Fruit fly (Drosophila melanogaster): ENCODE measurements around the gene CG43759.

DNA sequence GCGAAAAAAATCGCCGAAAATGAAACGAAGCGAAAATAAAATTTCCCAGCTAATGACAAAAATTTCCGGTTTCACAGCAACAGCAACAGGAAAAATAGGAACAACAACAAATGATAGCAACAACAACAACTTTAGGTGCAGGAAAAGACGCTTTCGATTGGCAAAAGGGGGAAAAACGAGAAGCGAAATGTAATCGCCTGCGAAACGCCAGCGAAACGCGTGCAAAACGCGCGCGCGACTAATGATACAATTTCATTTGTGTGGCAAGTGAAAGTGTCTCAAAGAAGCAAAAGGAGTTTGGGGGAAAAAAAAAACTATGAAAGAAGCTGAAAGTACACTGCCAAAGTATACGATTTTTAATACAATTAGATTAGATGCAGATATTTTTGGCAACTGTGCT lies 11.8 kb downstream of the CG43759 start:
- no peak for TF ChIP-seq CG8478 (optimal IDR thresholded peaks at IDR 0.05)
- no peak for TF ChIP-seq CTCF (optimal IDR thresholded peaks at IDR 0.05)

All from S2 (cell line).